Fruit fly (Drosophila melanogaster) whole organism, wandering third instar larva: ENCODE data around the gene Gr22e.

Experiments used
- Myc ChIP-seq: fragments of >200 bp; optimal IDR thresholded peaks from 2 replicates; lab custom pipeline; 2017
- Sp1 ChIP-seq: fragments of 200-800 bp; sonication (Bioruptor generic); optimal IDR thresholded peaks from 3 replicates; lab custom pipeline; 2019; ENCODE audit warnings: missing biosample characterization, mild to moderate bottlenecking, missing genetic modification characterization, moderate library complexity
- sage ChIP-seq: fragments of 200-800 bp; sonication (Bioruptor generic); optimal IDR thresholded peaks from 2 replicates; lab custom pipeline; 2016; ENCODE audit warnings: missing biosample characterization, mild to moderate bottlenecking, missing genetic modification characterization

DNA sequence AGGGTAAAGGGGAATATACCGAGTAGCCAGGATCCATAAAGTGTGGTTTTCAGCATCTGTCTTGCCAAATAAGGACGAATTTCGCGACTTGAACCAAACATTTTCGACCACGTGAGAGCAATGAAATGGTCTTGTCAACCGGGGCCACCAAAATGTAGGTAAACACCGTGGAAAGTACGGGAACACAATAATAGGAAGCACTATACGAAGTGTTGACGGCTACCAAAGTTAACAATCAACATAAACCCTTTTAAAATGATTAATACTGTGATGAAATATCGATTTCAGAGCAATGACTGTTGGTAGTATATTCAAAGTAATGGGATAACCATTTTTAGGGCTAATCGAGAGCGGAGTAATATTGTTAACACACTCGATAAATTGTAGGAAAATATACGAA is 9.3 kb downstream of the Gr22e start, which contains the start of gene Gr22b:
- TF ChIP-seq sage (no peak), Myc (lab: Kevin White, UChicago) (no peak), Sp1 (GFP tag; lab: Kevin White, UChicago) (no peak)
